Fruit fly (Drosophila melanogaster): ENCODE measurements around the gene colt.

Gene colt

dm6 chr2L:2754437-2755322 lies 15.2 kb downstream of the colt start (continued):
- peak in 1 of 3 experiments; percentile 77 for TF ChIP-seq lola (GFP tag; optimal IDR thresholded peaks at IDR 0.05)
- TF ChIP-seq HmgZ (tag; optimal IDR thresholded peaks at IDR 0.05): peak; percentile 69
- peak; percentile 31 for TF ChIP-seq eyg (GFP tag; optimal IDR thresholded peaks at IDR 0.05)
- TF ChIP-seq CG13775 (GFP tag; optimal IDR thresholded peaks at IDR 0.05): peak; percentile 77
- TF ChIP-seq CG12219 (GFP tag; optimal IDR thresholded peaks at IDR 0.05): peak; percentile 79
- no peak for TF ChIP-seq ci (GFP tag; IDR thresholded peaks at IDR 0.05)
- no peak for TF ChIP-seq cg (GFP tag; optimal IDR thresholded peaks at IDR 0.05)
- TF ChIP-seq hth (optimal IDR thresholded peaks at IDR 0.05): no peak
- no peak for TF ChIP-seq inv (GFP tag; IDR thresholded peaks at IDR 0.05; ENCODE audit: partially characterized antibody)
- TF ChIP-seq H2.0 (GFP tag; IDR thresholded peaks at IDR 0.05): no peak
- no peak for TF ChIP-seq Dll (GFP tag; IDR thresholded peaks at IDR 0.05; ENCODE audit: partially characterized antibody)
- TF ChIP-seq CG3065 (GFP tag; optimal IDR thresholded peaks at IDR 0.05): no peak
- no peak for TF ChIP-seq CG9932 (GFP tag; IDR thresholded peaks at IDR 0.05)
- peak; percentile 82 for TF ChIP-seq HLHmδ (GFP tag; optimal IDR thresholded peaks at IDR 0.05)
- peak; percentile 46 for TF ChIP-seq ewg (GFP tag; optimal IDR thresholded peaks at IDR 0.05)
- TF ChIP-seq nom (GFP tag; optimal IDR thresholded peaks at IDR 0.05): peak; percentile 81
- no peak for TF ChIP-seq Atf3 (GFP tag; optimal IDR thresholded peaks at IDR 0.05)
- TF ChIP-seq CG4707 (GFP tag; optimal IDR thresholded peaks at IDR 0.05): peak; percentile 88
- no peak for TF ChIP-seq chinmo (GFP tag; IDR thresholded peaks at IDR 0.05; ENCODE audit: partially characterized antibody)
- peak; percentile 92 for TF ChIP-seq CG10147 (GFP tag; optimal IDR thresholded peaks at IDR 0.05)
- peak; percentile 50 for TF ChIP-seq CG15479 (GFP tag; optimal IDR thresholded peaks at IDR 0.05)
- TF ChIP-seq Side (GFP tag; optimal IDR thresholded peaks at IDR 0.05): peak; percentile 71
- TF ChIP-seq Bdp1 (GFP tag; optimal IDR thresholded peaks at IDR 0.05): peak; percentile 20
- peak; percentile 84 for TF ChIP-seq CG12659 (GFP tag; optimal IDR thresholded peaks at IDR 0.05)
- peak; percentile 85 for TF ChIP-seq CG9727 (GFP tag; optimal IDR thresholded peaks at IDR 0.05)
- TF ChIP-seq pan (optimal IDR thresholded peaks at IDR 0.05): no peak
- TF ChIP-seq pan (GFP tag; optimal IDR thresholded peaks at IDR 0.05 in 1 of 2, IDR thresholded peaks at IDR 0.05 in 1 of 2): no peak
- TF ChIP-seq slou (GFP tag; optimal IDR thresholded peaks at IDR 0.05): peak; percentile 65
- no peak for TF ChIP-seq CG6791 (GFP tag; IDR thresholded peaks at IDR 0.05; ENCODE audit: partially characterized antibody)
- TF ChIP-seq crol (GFP tag; IDR thresholded peaks at IDR 0.05): no peak
- TF ChIP-seq slbo (GFP tag; IDR thresholded peaks at IDR 0.05): no peak
- TF ChIP-seq Sry-δ (GFP tag; optimal IDR thresholded peaks at IDR 0.05): peak; percentile 0
- TF ChIP-seq sr (GFP tag; IDR thresholded peaks at IDR 0.05): no peak
- TF ChIP-seq hb (GFP tag; IDR thresholded peaks at IDR 0.05; ENCODE audit: partially characterized antibody): no peak
- TF ChIP-seq Oaz (GFP tag; IDR thresholded peaks at IDR 0.05): no peak
- TF ChIP-seq HLH4C (GFP tag; IDR thresholded peaks at IDR 0.05; ENCODE audit: partially characterized antibody): no peak
- peak; percentile 49 for TF ChIP-seq Lhr (GFP tag; optimal IDR thresholded peaks at IDR 0.05)
- TF ChIP-seq CG43689 (GFP tag; IDR thresholded peaks at IDR 0.05): no peak
- no peak for TF ChIP-seq Poxn (GFP tag; IDR thresholded peaks at IDR 0.05)
- TF ChIP-seq CG1647 (GFP tag; optimal IDR thresholded peaks at IDR 0.05): peak; percentile 58
- TF ChIP-seq Xbp1 (GFP tag; optimal IDR thresholded peaks at IDR 0.05): peak; percentile 71
- peak; percentile 78 for TF ChIP-seq CG16863 (GFP tag; optimal IDR thresholded peaks at IDR 0.05)
- no peak for TF ChIP-seq prd (optimal IDR thresholded peaks at IDR 0.05)
- TF ChIP-seq prd (GFP tag; IDR thresholded peaks at IDR 0.05): no peak
- no peak for TF ChIP-seq lov (optimal IDR thresholded peaks at IDR 0.05)
- no peak for TF ChIP-seq lov (GFP tag; IDR thresholded peaks at IDR 0.05)
- no peak for TF ChIP-seq zfh1 (GFP tag; IDR thresholded peaks at IDR 0.05)
- peak; percentile 83 for TF ChIP-seq bcd (GFP tag; optimal IDR thresholded peaks at IDR 0.05)
- peak; percentile 94 for TF ChIP-seq Med (GFP tag)
